Fruit fly (Drosophila melanogaster): ENCODE measurements around the gene Fic.

DNA sequence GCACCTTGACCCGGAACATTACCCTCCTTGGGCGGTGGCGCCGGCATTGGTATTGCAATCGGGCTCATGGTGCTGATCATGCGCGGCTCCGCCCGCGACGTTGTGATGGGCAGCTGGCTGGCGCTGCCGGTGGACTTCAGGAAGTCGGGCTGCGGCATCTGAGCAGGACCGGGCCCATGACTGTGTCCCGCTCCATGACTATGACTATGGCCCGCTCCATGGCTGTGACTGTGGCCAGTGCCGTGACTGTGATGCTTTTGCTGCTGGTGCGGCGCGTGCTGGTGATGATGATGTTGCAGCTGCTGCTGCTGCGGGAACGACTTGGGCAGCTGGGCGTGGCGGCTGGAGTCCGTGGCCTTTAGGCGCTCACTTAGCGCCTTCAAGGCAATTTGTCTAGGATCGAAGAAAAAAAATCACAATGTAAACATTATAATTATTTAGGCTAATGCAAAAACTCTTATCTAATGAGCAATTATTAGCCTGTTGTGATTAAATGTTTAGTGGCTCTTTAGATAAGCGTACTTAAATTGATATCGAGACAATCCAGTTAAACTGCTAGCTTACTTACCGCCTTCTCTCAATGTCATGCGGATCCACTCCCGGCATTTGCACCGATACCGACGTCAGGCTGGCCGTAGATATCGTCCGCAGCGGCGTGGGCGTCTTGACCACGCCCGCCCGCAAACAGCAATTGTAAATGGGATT lies 50.9 kb downstream of the Fic start:
- TF ChIP-seq pdm3 (GFP tag; optimal IDR thresholded peaks at IDR 0.05) (no peak), CG10669 (GFP tag; optimal IDR thresholded peaks at IDR 0.05) (no peak), dac (GFP tag; optimal IDR thresholded peaks at IDR 0.05) (no peak), fd59A (GFP tag; optimal IDR thresholded peaks at IDR 0.05) (no peak), CG8319 (GFP tag; optimal IDR thresholded peaks at IDR 0.05) (no peak), cyc (GFP tag; optimal IDR thresholded peaks at IDR 0.05) (no peak), dsx (GFP tag; optimal IDR thresholded peaks at IDR 0.05; ENCODE audit: poor library complexity, severe bottlenecking) (no peak), Lpt (GFP tag; optimal IDR thresholded peaks at IDR 0.05) (no peak), fkh (GFP tag; optimal IDR thresholded peaks at IDR 0.05) (no peak), CG8119 (GFP tag; IDR thresholded peaks at IDR 0.05) (no peak), topi (GFP tag; optimal IDR thresholded peaks at IDR 0.05) (no peak), CG4318 (GFP tag; optimal IDR thresholded peaks at IDR 0.05) (no peak)
